Worm (Caenorhabditis elegans) whole organism, young adult: ENCODE results near the gene Y7A9A.1.
A peak's percentile ranks its signal among the peaks of the same experiment; 100 is the strongest.
"Not testable (repeated sequence)": the region's sequence is repeated elsewhere in the genome, so short reads cannot be mapped to it uniquely, and the experiment has no call there.

Source experiments
- K11D2.4 ChIP-seq: fragments of 200-800 bp; sonication (Bioruptor generic); IDR thresholded peaks from 2 replicates; pipeline ENCODE4 v1.3.6; 2022; ENCODE audit warnings: missing genetic modification reagents, missing genetic modification characterization, missing compliant biosample characterization
- T07F8.4 ChIP-seq: sonication (generic microtip); optimal IDR thresholded peaks from 2 replicates; lab custom pipeline; 2016; ENCODE audit warnings: mild to moderate bottlenecking, missing genetic modification characterization, moderate library complexity, missing compliant biosample characterization
- Y56A3A.18 ChIP-seq: fragments of 200-800 bp; sonication (Bioruptor generic); IDR thresholded peaks from 2 replicates; pipeline ENCODE4 v1.3.6; 2022; ENCODE audit warnings: missing genetic modification reagents, missing genetic modification characterization, missing compliant biosample characterization
- Y95B8A.8 ChIP-seq: fragments of 200-800 bp; sonication (Bioruptor generic); IDR thresholded peaks from 2 replicates; pipeline ENCODE4 v1.3.6; 2022; ENCODE audit warnings: missing genetic modification reagents, missing genetic modification characterization, missing compliant biosample characterization
- ZK185.1 ChIP-seq: sonication (generic microtip); optimal IDR thresholded peaks from 2 replicates; lab custom pipeline; 2016; ENCODE audit warnings: mild to moderate bottlenecking, missing genetic modification characterization, missing compliant biosample characterization; ENCODE audit not compliant: poor library complexity, severe bottlenecking
- aptf-2 ChIP-seq: fragments of 200-800 bp; sonication (Bioruptor generic); conservative IDR thresholded peaks from 2 replicates; pipeline ENCODE4 v1.3.6; 2022; ENCODE audit warnings: missing genetic modification reagents, missing genetic modification characterization, missing compliant biosample characterization
- atf-7 ChIP-seq: sonication (generic microtip); optimal IDR thresholded peaks from 2 replicates; lab custom pipeline; 2017; ENCODE audit warnings: mild to moderate bottlenecking, missing genetic modification characterization, missing compliant biosample characterization
- attf-6 ChIP-seq: fragments of 200-800 bp; sonication (Bioruptor generic); IDR thresholded peaks from 2 replicates; pipeline ENCODE4 v1.3.6; 2022; ENCODE audit warnings: missing genetic modification reagents, missing genetic modification characterization, missing compliant biosample characterization
- ceh-100 ChIP-seq: fragments of 200-800 bp; sonication (Bioruptor generic); IDR thresholded peaks from 2 replicates; pipeline ENCODE4 v1.3.6; 2022; ENCODE audit warnings: missing genetic modification reagents, missing genetic modification characterization, missing compliant biosample characterization
- dox-1 ChIP-seq: fragments of 200-800 bp; sonication (Bioruptor generic); IDR thresholded peaks from 2 replicates; pipeline ENCODE4 v1.3.6; 2022; ENCODE audit warnings: missing genetic modification reagents, missing genetic modification characterization, missing compliant biosample characterization
- dpl-1 ChIP-seq: fragments of 150-350 bp; optimal IDR thresholded peaks from 2 replicates; lab custom pipeline; 2014; ENCODE audit warnings: missing biosample characterization, missing genetic modification reagents, missing genetic modification characterization
- egl-18 ChIP-seq: fragments of 200-800 bp; sonication (Bioruptor generic); IDR thresholded peaks from 2 replicates; pipeline ENCODE4 v1.3.6; 2022; ENCODE audit warnings: missing genetic modification reagents, missing genetic modification characterization, missing compliant biosample characterization
- egrh-3 ChIP-seq: fragments of 200-800 bp; sonication (Bioruptor generic); IDR thresholded peaks from 2 replicates; pipeline ENCODE4 v1.3.6; 2022; ENCODE audit warnings: missing genetic modification reagents, missing genetic modification characterization, missing compliant biosample characterization
- hsf-1 ChIP-seq: fragments of 200-800 bp; sonication (Bioruptor generic); IDR thresholded peaks from 2 replicates; pipeline ENCODE4 v1.3.6; 2022; ENCODE audit warnings: missing genetic modification reagents, missing genetic modification characterization, missing compliant biosample characterization
- let-526 ChIP-seq: fragments of 200-800 bp; sonication (Bioruptor generic); IDR thresholded peaks from 2 replicates; pipeline ENCODE4 v1.3.6; 2022; ENCODE audit warnings: missing genetic modification reagents, missing genetic modification characterization, missing compliant biosample characterization
- madf-3 ChIP-seq: fragments of 200-800 bp; sonication (Bioruptor generic); IDR thresholded peaks from 2 replicates; pipeline ENCODE4 v1.3.6; 2022; ENCODE audit warnings: missing genetic modification reagents, missing genetic modification characterization, missing compliant biosample characterization
- madf-6 ChIP-seq: fragments of 200-800 bp; sonication (Bioruptor generic); IDR thresholded peaks from 2 replicates; pipeline ENCODE4 v1.3.6; 2022; ENCODE audit warnings: missing genetic modification reagents, missing genetic modification characterization, missing compliant biosample characterization
- mxl-1 ChIP-seq: sonication (generic microtip); optimal IDR thresholded peaks from 2 replicates; lab custom pipeline; 2016; ENCODE audit warnings: missing genetic modification characterization, missing compliant biosample characterization
- nfya-2 ChIP-seq: fragments of 200-800 bp; sonication (Bioruptor generic); IDR thresholded peaks from 2 replicates; pipeline ENCODE4 v1.3.6; 2022; ENCODE audit warnings: missing genetic modification reagents, missing genetic modification characterization, missing compliant biosample characterization
- nhr-80 ChIP-seq: sonication (generic microtip); optimal IDR thresholded peaks from 2 replicates; lab custom pipeline; 2016; ENCODE audit warnings: missing genetic modification characterization, missing compliant biosample characterization
- rcor-1 ChIP-seq: fragments of 200-800 bp; sonication (Bioruptor generic); IDR thresholded peaks from 2 replicates; pipeline ENCODE4 v1.3.6; 2022; ENCODE audit warnings: missing genetic modification reagents, missing genetic modification characterization, missing compliant biosample characterization
- snpc-1.1 ChIP-seq: sonication (generic microtip); optimal IDR thresholded peaks from 2 replicates; lab custom pipeline; 2017; ENCODE audit warnings: missing genetic modification characterization, mild to moderate bottlenecking, missing compliant biosample characterization, antibody characterized with exemption, moderate library complexity, missing genotype, missing genetic modification reagents; ENCODE audit not compliant: insufficient read depth
- snpc-4 ChIP-seq, 5 experiments: fragments of 150-350 bp in 1 of 5; sonication (generic microtip) in 4 of 5; optimal IDR thresholded peaks; 2 replicates each; lab custom pipeline; 2014 to 2018; ENCODE audit warnings: missing genetic modification characterization in 5 of 5, missing biosample characterization in 3 of 5, antibody characterized with exemption in 2 of 5, mild to moderate bottlenecking in 2 of 5, missing compliant biosample characterization in 2 of 5, missing genotype in 2 of 5, moderate library complexity in 2 of 5, missing genetic modification reagents in 1 of 5
- unc-130 ChIP-seq: sonication (generic microtip); optimal IDR thresholded peaks from 2 replicates; lab custom pipeline; 2016; ENCODE audit warnings: missing genetic modification reagents, missing genetic modification characterization, missing compliant biosample characterization
- zim-3 ChIP-seq: sonication (generic microtip); optimal IDR thresholded peaks from 2 replicates; lab custom pipeline; 2017; ENCODE audit warnings: mild to moderate bottlenecking, missing genetic modification characterization, moderate library complexity, missing compliant biosample characterization
- ztf-25 ChIP-seq: fragments of 200-800 bp; sonication (Bioruptor generic); IDR thresholded peaks from 2 replicates; pipeline ENCODE4 v1.3.6; 2022; ENCODE audit warnings: missing genetic modification reagents, missing genetic modification characterization, missing compliant biosample characterization

The Y7A9A.1 gene

ce11 chrIV:16203373-16203772, 6.6 kb downstream of the Y7A9A.1 start:
- TF ChIP-seq nhr-80 (tag; lab: Kevin White, UChicago) (peak; percentile 66), K11D2.4 (GFP tag; lab: Robert Waterston, UW) (no peak)
- TF ChIP-seq, all 124 proteins: peak for 1

DNA sequence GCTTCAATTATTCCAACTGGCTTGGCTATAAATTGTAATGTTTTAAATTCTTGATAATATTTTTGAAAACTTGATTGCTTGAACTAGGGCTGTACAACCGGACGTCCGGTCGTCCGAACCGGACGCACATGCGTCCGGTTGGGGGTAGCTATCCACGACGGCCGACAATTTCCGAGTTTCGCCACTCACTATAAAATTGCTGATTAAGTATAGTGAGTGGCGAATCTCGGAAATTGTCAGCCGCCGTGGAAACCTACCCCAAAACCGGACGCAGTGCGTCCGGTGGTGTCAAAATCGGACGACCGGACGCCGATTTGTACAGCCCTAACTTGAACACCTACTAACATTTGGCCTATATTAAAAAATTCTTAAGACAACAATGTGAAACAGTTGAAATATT, 12.6 kb downstream of the Y7A9A.1 start:
- not testable (repeated sequence) for TF ChIP-seq snpc-4 (GFP tag; optimal IDR thresholded peaks at IDR 0.05; lab: Kevin White, UChicago)
- TF ChIP-seq snpc-4 (tag; optimal IDR thresholded peaks at IDR 0.05; lab: Kevin White, UChicago) (peak; percentile 20 to 92 (median 65)), attf-6 (peak; percentile 78), snpc-1.1 (tag; lab: Kevin White, UChicago) (peak; percentile 52)

DNA sequence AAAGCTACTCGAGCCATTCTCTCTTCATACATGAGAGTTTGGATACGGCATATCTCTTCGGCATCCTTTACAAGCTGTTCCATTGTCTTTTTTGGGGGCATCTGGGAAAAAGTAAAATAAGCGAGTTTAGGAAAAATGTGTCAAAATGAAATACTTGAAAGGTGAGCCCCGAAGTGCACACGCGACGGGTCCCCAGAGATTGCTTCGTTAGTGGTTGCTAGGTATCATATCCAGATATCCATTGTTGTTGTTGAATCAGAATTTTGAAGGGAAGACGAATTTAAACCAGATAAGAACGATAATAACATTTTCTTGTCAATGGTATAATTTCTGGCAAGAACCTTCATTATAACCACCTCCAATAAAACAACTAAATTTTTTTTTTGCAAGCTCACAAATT, 14.1 kb downstream of the Y7A9A.1 start, which contains the start of gene H25K10.2:
H25K10.2 (minus strand) TSS at position 101 of the 400 bp plus-strand sequence.
- TF ChIP-seq Y56A3A.18 (GFP tag; lab: Robert Waterston, UW), result no peak
- TF ChIP-seq, all 124 proteins: peak for 0

ce11 chrIV:16216165-16216564, 19.3 kb downstream of the Y7A9A.1 start:
- TF ChIP-seq attf-6, result peak; percentile 54; the same call in 1 of the 2 replicates
- TF ChIP-seq zim-3 (tag; lab: Kevin White, UChicago), result no peak
- TF ChIP-seq snpc-4 (GFP tag; optimal IDR thresholded peaks at IDR 0.05; lab: Kevin White, UChicago), result no peak
- peak in 2 of 4 experiments; percentile 22 to 58 for TF ChIP-seq snpc-4 (tag; optimal IDR thresholded peaks at IDR 0.05; lab: Kevin White, UChicago)

ce11 chrIV:16220688-16221087, 23.9 kb downstream of the Y7A9A.1 start:
- TF ChIP-seq zim-3 (tag; lab: Kevin White, UChicago), result no peak
- no peak for TF ChIP-seq egl-18 (GFP tag; lab: Robert Waterston, UW)
- no peak for TF ChIP-seq snpc-4 (GFP tag; optimal IDR thresholded peaks at IDR 0.05; lab: Kevin White, UChicago)
- TF ChIP-seq snpc-4 (tag; optimal IDR thresholded peaks at IDR 0.05; lab: Kevin White, UChicago), result peak in 1 of 4 experiments; percentile 36
- no peak for TF ChIP-seq madf-3
- peak; percentile 80 for TF ChIP-seq attf-6
- TF ChIP-seq, all 124 proteins: peak for 2

DNA sequence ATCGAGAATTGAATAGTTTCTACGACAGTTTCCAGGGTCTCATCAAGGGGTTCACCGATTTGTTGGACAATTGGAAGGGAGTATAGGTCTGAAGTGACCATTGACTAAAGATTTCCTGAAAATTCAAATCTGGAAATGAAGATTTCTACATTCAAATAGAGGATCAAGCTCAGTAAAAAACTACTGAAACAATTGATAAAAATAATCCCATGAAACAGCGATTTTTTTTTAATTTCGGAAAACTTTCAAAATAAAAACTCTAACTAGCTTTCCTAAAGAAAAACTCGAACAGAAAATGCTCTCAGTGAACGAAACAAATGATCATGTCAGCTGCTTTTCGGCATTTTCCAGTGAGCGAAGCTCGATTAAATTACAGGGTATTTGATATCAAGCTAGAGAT, 24.7 kb downstream of the Y7A9A.1 start, which contains the start of gene srv-11:
srv-11 (minus strand) TSS at position 101 of the 400 bp plus-strand sequence.
- no peak for TF ChIP-seq aptf-2 (GFP tag; lab: Robert Waterston, UW)

DNA sequence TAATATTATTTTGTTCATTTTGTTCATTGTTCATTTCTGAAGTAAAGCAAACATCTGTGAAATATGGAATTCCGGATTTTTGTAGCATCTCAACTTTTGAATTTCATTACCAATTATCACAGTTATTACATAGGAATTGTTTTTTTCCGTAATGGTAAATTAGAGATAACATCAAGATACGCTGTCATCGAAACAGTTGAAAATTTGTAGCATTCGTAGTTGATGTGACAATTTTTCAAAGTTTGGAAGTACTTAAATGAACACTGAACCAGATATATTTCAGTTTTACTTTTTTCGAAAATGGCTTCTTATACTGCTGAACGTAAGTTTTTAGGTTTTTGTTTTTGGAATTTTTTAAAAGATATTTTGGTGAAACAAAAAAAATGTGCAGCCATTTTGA, 28.9 kb downstream of the Y7A9A.1 start, which contains the start of gene H25K10.4:
H25K10.4 (plus strand) TSS at position 301 of the 400 bp plus-strand sequence.
- no peak for TF ChIP-seq dpl-1
- no peak for TF ChIP-seq madf-3
- TF ChIP-seq unc-130 (GFP tag; lab: Kevin White, UChicago), result no peak
- no peak for TF ChIP-seq rcor-1 (GFP tag; lab: Robert Waterston, UW)
- TF ChIP-seq atf-7 (tag; lab: Kevin White, UChicago), result no peak
- TF ChIP-seq T07F8.4 (tag; lab: Kevin White, UChicago), result no peak
- no peak for TF ChIP-seq ztf-25 (GFP tag; lab: Robert Waterston, UW)
- TF ChIP-seq let-526 (GFP tag; lab: Robert Waterston, UW), result no peak
- TF ChIP-seq ceh-100 (GFP tag; lab: Robert Waterston, UW), result no peak
- no peak for TF ChIP-seq Y95B8A.8 (GFP tag; lab: Robert Waterston, UW)
- TF ChIP-seq zim-3 (tag; lab: Kevin White, UChicago), result no peak
- TF ChIP-seq nfya-2 (GFP tag; lab: Robert Waterston, UW), result no peak

DNA sequence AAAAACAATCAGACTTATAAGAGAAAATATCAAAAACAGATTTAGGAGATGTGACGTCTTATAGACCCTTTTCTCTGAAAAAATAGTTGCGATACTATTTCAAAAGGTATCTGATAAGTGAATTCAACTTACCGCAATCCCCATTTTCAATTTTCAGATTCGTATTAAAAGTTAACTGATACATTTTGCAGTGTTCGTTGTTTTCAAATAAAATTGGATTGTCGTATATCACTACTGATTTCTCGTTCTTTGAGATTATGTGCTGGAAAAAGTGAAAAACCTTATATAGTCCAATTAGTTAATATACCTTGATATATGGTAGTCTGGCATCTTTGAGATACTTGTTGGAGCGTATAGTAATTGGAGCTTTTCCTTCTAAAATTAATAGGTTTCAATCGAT, 33.6 kb downstream of the Y7A9A.1 start:
- no peak for TF ChIP-seq dox-1
- TF ChIP-seq mxl-1 (tag; lab: Kevin White, UChicago), result no peak
- TF ChIP-seq nhr-80 (tag; lab: Kevin White, UChicago), result no peak
- no peak for TF ChIP-seq egrh-3 (GFP tag; lab: Robert Waterston, UW)
- no peak for TF ChIP-seq ZK185.1 (tag; lab: Kevin White, UChicago)
- no peak for TF ChIP-seq madf-6
- no peak for TF ChIP-seq hsf-1
- TF ChIP-seq rcor-1 (GFP tag; lab: Robert Waterston, UW), result no peak
- TF ChIP-seq, all 124 proteins: peak for 0
